Fruit fly (Drosophila melanogaster) whole organism, prepupa: ENCODE results near the gene Wdr24.
A peak's percentile ranks its signal among the peaks of the same experiment; 100 is the strongest.

Experiments
- Blimp-1 ChIP-seq: fragments of 200-800 bp; sonication (Bioruptor generic); optimal IDR thresholded peaks from 3 replicates; lab custom pipeline; 2017; ENCODE audit warnings: missing biosample characterization, missing genetic modification characterization, mild to moderate bottlenecking, moderate library complexity, missing genetic modification reagents
- CG10669 ChIP-seq: fragments of 200-800 bp; sonication (Bioruptor generic); optimal IDR thresholded peaks from 3 replicates; lab custom pipeline; 2018; ENCODE audit warnings: missing biosample characterization, mild to moderate bottlenecking, missing genetic modification characterization, moderate library complexity
- CG11294 ChIP-seq: fragments of 200-800 bp; sonication (Bioruptor generic); IDR thresholded peaks from 2 replicates; pipeline ENCODE4 v1.3.6; 2022; ENCODE audit warnings: missing biosample characterization, missing genetic modification characterization
- CG11762 ChIP-seq: fragments of 200-800 bp; sonication (Bioruptor generic); optimal IDR thresholded peaks from 3 replicates; lab custom pipeline; 2016; ENCODE audit warnings: missing biosample characterization, missing genetic modification characterization; ENCODE audit not compliant: insufficient read depth
- CG11902 ChIP-seq: fragments of 200-800 bp; sonication (Bioruptor generic); optimal IDR thresholded peaks from 3 replicates; lab custom pipeline; 2016; ENCODE audit warnings: missing biosample characterization, missing genetic modification characterization
- CG15336 ChIP-seq: fragments of 200-800 bp; sonication (Bioruptor generic); IDR thresholded peaks from 2 replicates; pipeline ENCODE4 v1.3.6; 2022; ENCODE audit warnings: missing biosample characterization, missing genetic modification characterization
- CG16779 ChIP-seq: fragments of 200-800 bp; sonication (Bioruptor generic); optimal IDR thresholded peaks from 3 replicates; lab custom pipeline; 2017; ENCODE audit warnings: missing biosample characterization, mild to moderate bottlenecking, missing genetic modification characterization
- CG31627 ChIP-seq: fragments of 200-800 bp; sonication (Bioruptor generic); optimal IDR thresholded peaks from 3 replicates; lab custom pipeline; 2016; ENCODE audit warnings: missing biosample characterization, missing genetic modification characterization
- CG32006 ChIP-seq: fragments of 200-800 bp; sonication (Bioruptor generic); optimal IDR thresholded peaks from 3 replicates; lab custom pipeline; 2017; ENCODE audit warnings: missing biosample characterization, mild to moderate bottlenecking, missing genetic modification characterization
- CG34406 ChIP-seq: fragments of 200-800 bp; sonication (Bioruptor generic); optimal IDR thresholded peaks from 3 replicates; lab custom pipeline; 2016; ENCODE audit warnings: missing biosample characterization, missing genetic modification characterization
- CG3919 ChIP-seq: fragments of 200-800 bp; sonication (Bioruptor generic); optimal IDR thresholded peaks from 3 replicates; lab custom pipeline; 2016; ENCODE audit warnings: missing biosample characterization, missing genetic modification characterization
- CG6163 ChIP-seq: fragments of 200-800 bp; sonication (Bioruptor generic); IDR thresholded peaks from 3 replicates; pipeline ENCODE4 v1.3.6; 2022; ENCODE audit warnings: missing biosample characterization, missing genetic modification characterization
- CG6276 ChIP-seq: fragments of 200-800 bp; sonication (Bioruptor generic); optimal IDR thresholded peaks from 2 replicates; lab custom pipeline; 2017; ENCODE audit warnings: missing biosample characterization, mild to moderate bottlenecking, missing genetic modification characterization
- CG6792 ChIP-seq: fragments of 200-800 bp; sonication (Bioruptor generic); optimal IDR thresholded peaks from 3 replicates; lab custom pipeline; 2016; ENCODE audit warnings: missing biosample characterization, missing genetic modification characterization
- CG6808 ChIP-seq: fragments of 200-800 bp; sonication (Bioruptor generic); optimal IDR thresholded peaks from 3 replicates; lab custom pipeline; 2017; ENCODE audit warnings: missing biosample characterization, missing genetic modification characterization, mild to moderate bottlenecking, moderate library complexity, missing genetic modification reagents
- CG6854 ChIP-seq: fragments of 200-800 bp; sonication (Bioruptor generic); optimal IDR thresholded peaks from 2 replicates; lab custom pipeline; 2017; ENCODE audit warnings: missing biosample characterization, mild to moderate bottlenecking, missing genetic modification characterization
- CG8119 ChIP-seq: fragments of 200-800 bp; sonication (Bioruptor generic); IDR thresholded peaks from 3 replicates; pipeline ENCODE4 v1.3.6; 2022; ENCODE audit warnings: missing biosample characterization, missing genetic modification characterization
- CG8319 ChIP-seq: fragments of 200-800 bp; sonication (Bioruptor generic); optimal IDR thresholded peaks from 3 replicates; lab custom pipeline; 2016; ENCODE audit warnings: missing biosample characterization, missing genetic modification characterization
- CG8632 ChIP-seq: fragments of 200-800 bp; sonication (Bioruptor generic); optimal IDR thresholded peaks from 3 replicates; lab custom pipeline; 2016; ENCODE audit warnings: missing biosample characterization, missing genetic modification characterization
- CG9139 ChIP-seq: fragments of 200-800 bp; sonication (Bioruptor generic); optimal IDR thresholded peaks from 3 replicates; lab custom pipeline; 2017; ENCODE audit warnings: missing biosample characterization, mild to moderate bottlenecking, missing genetic modification characterization
- Eip75B ChIP-seq: fragments of 200-800 bp; sonication (Bioruptor generic); optimal IDR thresholded peaks from 3 replicates; lab custom pipeline; 2016; ENCODE audit warnings: missing biosample characterization, missing genetic modification characterization
- Eip78C ChIP-seq: fragments of 200-800 bp; sonication (Bioruptor generic); peaks from one replicate; lab custom pipeline; 2016; ENCODE audit warnings: missing biosample characterization, missing genetic modification characterization
- Eip93F ChIP-seq: fragments of 200-800 bp; sonication (Bioruptor generic); optimal IDR thresholded peaks from 2 replicates; lab custom pipeline; 2016; ENCODE audit warnings: missing biosample characterization, mild to moderate bottlenecking, missing genetic modification characterization
- Ets96B ChIP-seq: fragments of 200-800 bp; optimal IDR thresholded peaks from 2 replicates; lab custom pipeline; 2019; ENCODE audit warnings: missing biosample characterization, mild to moderate bottlenecking, missing genetic modification characterization, moderate library complexity
- Hr4 ChIP-seq: fragments of 200-800 bp; sonication (Bioruptor generic); optimal IDR thresholded peaks from 3 replicates; lab custom pipeline; 2016; ENCODE audit warnings: missing biosample characterization, missing genetic modification characterization
- Lpt ChIP-seq: fragments of 200-800 bp; sonication (Bioruptor generic); optimal IDR thresholded peaks from 3 replicates; lab custom pipeline; 2016; ENCODE audit warnings: missing biosample characterization, missing genetic modification characterization
- Met ChIP-seq: fragments of 200-800 bp; sonication (Bioruptor generic); optimal IDR thresholded peaks from 3 replicates; lab custom pipeline; 2016; ENCODE audit warnings: missing biosample characterization, missing genetic modification characterization
- OdsH ChIP-seq: fragments of 200-800 bp; sonication (Bioruptor generic); optimal IDR thresholded peaks from 3 replicates; lab custom pipeline; 2016; ENCODE audit warnings: missing biosample characterization, missing genetic modification characterization
- Smox ChIP-seq: fragments of 200-800 bp; sonication (Bioruptor generic); optimal IDR thresholded peaks from 3 replicates; lab custom pipeline; 2016; ENCODE audit warnings: missing biosample characterization, missing genetic modification characterization
- Sox102F ChIP-seq: fragments of 200-800 bp; sonication (Bioruptor generic); optimal IDR thresholded peaks from 2 replicates; lab custom pipeline; 2016; ENCODE audit warnings: missing biosample characterization, mild to moderate bottlenecking, missing genetic modification characterization
- dsx ChIP-seq: fragments of 200-800 bp; optimal IDR thresholded peaks from 3 replicates; lab custom pipeline; 2019; ENCODE audit warnings: missing biosample characterization, mild to moderate bottlenecking, missing genetic modification characterization, moderate library complexity; ENCODE audit not compliant: poor library complexity, severe bottlenecking
- eg ChIP-seq: fragments of 200-800 bp; sonication (Bioruptor generic); IDR thresholded peaks from 3 replicates; pipeline ENCODE4 v1.3.6; 2022; ENCODE audit warnings: missing biosample characterization, missing genetic modification characterization
- esn ChIP-seq: fragments of 200-800 bp; sonication (Bioruptor generic); optimal IDR thresholded peaks from 2 replicates; lab custom pipeline; 2016; ENCODE audit warnings: missing biosample characterization, mild to moderate bottlenecking, missing genetic modification characterization, moderate library complexity
- fd85E ChIP-seq: fragments of 200-800 bp; sonication (Bioruptor generic); optimal IDR thresholded peaks from 3 replicates; lab custom pipeline; 2016; ENCODE audit warnings: missing biosample characterization, missing genetic modification characterization
- fkh ChIP-seq: fragments of 200-800 bp; sonication (Bioruptor generic); optimal IDR thresholded peaks from 3 replicates; lab custom pipeline; 2017; ENCODE audit warnings: missing biosample characterization, mild to moderate bottlenecking, missing genetic modification characterization, moderate library complexity
- net ChIP-seq: fragments of 200-800 bp; sonication (Bioruptor generic); optimal IDR thresholded peaks from 3 replicates; lab custom pipeline; 2016; ENCODE audit warnings: missing biosample characterization, missing genetic modification characterization
- salr ChIP-seq, 2 experiments: fragments of 200-800 bp; sonication (Bioruptor generic); optimal IDR thresholded peaks; 3 replicates each; lab custom pipeline; 2016 to 2018; ENCODE audit warnings: missing biosample characterization in 2 of 2, missing genetic modification characterization in 2 of 2, mild to moderate bottlenecking in 1 of 2
- spab ChIP-seq: fragments of 200-800 bp; sonication (Bioruptor generic); optimal IDR thresholded peaks from 2 replicates; lab custom pipeline; 2017; ENCODE audit warnings: missing biosample characterization, mild to moderate bottlenecking, missing genetic modification characterization, missing genetic modification reagents
- ss ChIP-seq, 2 experiments: fragments of 200-800 bp; sonication (Bioruptor generic); optimal IDR thresholded peaks; 2 replicates in 1 of 2; 3 replicates in 1 of 2; lab custom pipeline; 2017 to 2018; ENCODE audit warnings: mild to moderate bottlenecking in 2 of 2, missing biosample characterization in 2 of 2, missing genetic modification characterization in 2 of 2, moderate library complexity in 1 of 2
- svp ChIP-seq: fragments of 200-800 bp; sonication (Bioruptor generic); peaks from one replicate; lab custom pipeline; 2016; ENCODE audit warnings: missing biosample characterization, missing genetic modification characterization
- topi ChIP-seq: fragments of 200-800 bp; sonication (Bioruptor generic); optimal IDR thresholded peaks from 3 replicates; lab custom pipeline; 2016; ENCODE audit warnings: missing biosample characterization, missing genetic modification characterization
- vri ChIP-seq: fragments of 200-800 bp; sonication (Bioruptor generic); optimal IDR thresholded peaks from 3 replicates; lab custom pipeline; 2016; ENCODE audit warnings: missing biosample characterization, mild to moderate bottlenecking, missing genetic modification characterization

The Wdr24 gene

DNA sequence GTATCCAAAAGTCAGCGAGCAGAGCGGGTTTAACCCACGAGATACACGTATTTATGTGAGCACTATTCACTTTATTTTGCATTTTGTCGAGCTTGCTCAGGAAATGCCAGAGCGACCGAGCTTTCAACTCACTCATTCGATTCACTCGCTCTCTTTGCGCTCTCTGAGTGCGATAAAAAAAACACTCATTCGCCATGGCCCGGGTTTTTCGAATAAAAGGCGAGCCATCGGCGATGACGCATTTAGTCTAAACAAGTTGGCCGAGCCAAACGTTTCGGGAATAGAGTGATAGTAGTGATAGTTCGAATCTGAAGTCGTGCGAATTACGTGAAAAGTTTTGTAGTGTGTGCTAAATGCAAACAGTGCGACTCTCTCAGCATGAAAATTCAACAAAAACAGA is 37.5 kb upstream of the Wdr24 start:
- TF ChIP-seq CG11294 (GFP tag; lab: Robert Waterston, UW) (no peak), CG8119 (peak; percentile 46; the same call in 1 of the 3 replicates), Eip78C (GFP tag; lab: Kevin White, UChicago) (peak; percentile 83), spab (GFP tag; lab: Kevin White, UChicago) (no peak), Smox (GFP tag; lab: Kevin White, UChicago) (no peak), fkh (peak; percentile 82), CG10669 (peak; percentile 14), eg (GFP tag; lab: Robert Waterston, UW) (peak; percentile 44; the same call in 1 of the 3 replicates), CG3919 (GFP tag; lab: Kevin White, UChicago) (peak; percentile 25), topi (GFP tag; lab: Kevin White, UChicago) (peak; percentile 26), Lpt (GFP tag; lab: Kevin White, UChicago) (peak; percentile 25), CG8319 (GFP tag; lab: Kevin White, UChicago) (no peak), CG6276 (GFP tag; lab: Kevin White, UChicago) (peak; percentile 12), CG34406 (GFP tag; lab: Kevin White, UChicago) (no peak), net (GFP tag; lab: Kevin White, UChicago) (peak; percentile 48), Met (GFP tag; lab: Kevin White, UChicago) (peak; percentile 0), CG9139 (GFP tag; lab: Kevin White, UChicago) (peak; percentile 63), Eip93F (peak; percentile 60), CG6808 (GFP tag; lab: Kevin White, UChicago) (peak; percentile 45), OdsH (GFP tag; lab: Kevin White, UChicago) (no peak), CG31627 (GFP tag; lab: Kevin White, UChicago) (no peak), fd85E (GFP tag; lab: Kevin White, UChicago) (no peak), CG6163 (GFP tag; lab: Robert Waterston, UW) (peak; percentile 65; the same call in 2 of the 3 replicates), Sox102F (GFP tag; lab: Kevin White, UChicago) (peak; percentile 6), svp (GFP tag; lab: Kevin White, UChicago) (peak; percentile 69), vri (peak; percentile 47), ss (GFP tag; optimal IDR thresholded peaks at IDR 0.05; lab: Kevin White, UChicago) (peak; percentile 51 to 68), CG6792 (GFP tag; lab: Kevin White, UChicago) (no peak), Eip75B (GFP tag; lab: Kevin White, UChicago) (peak; percentile 28), dsx (GFP tag; lab: Kevin White, UChicago) (peak; percentile 54), Blimp-1 (no peak), Ets96B (tag; lab: Kevin White, UChicago) (peak; percentile 2), CG11762 (no peak), CG11902 (GFP tag; lab: Kevin White, UChicago) (no peak), CG15336 (peak; percentile 47; the same call in 1 of the 2 replicates), salr (GFP tag; optimal IDR thresholded peaks at IDR 0.05; lab: Kevin White, UChicago) (no peak), CG16779 (tag; lab: Kevin White, UChicago) (peak; percentile 45), esn (GFP tag; lab: Kevin White, UChicago) (peak; percentile 34), CG8632 (no peak), CG6854 (peak; percentile 79)

DNA sequence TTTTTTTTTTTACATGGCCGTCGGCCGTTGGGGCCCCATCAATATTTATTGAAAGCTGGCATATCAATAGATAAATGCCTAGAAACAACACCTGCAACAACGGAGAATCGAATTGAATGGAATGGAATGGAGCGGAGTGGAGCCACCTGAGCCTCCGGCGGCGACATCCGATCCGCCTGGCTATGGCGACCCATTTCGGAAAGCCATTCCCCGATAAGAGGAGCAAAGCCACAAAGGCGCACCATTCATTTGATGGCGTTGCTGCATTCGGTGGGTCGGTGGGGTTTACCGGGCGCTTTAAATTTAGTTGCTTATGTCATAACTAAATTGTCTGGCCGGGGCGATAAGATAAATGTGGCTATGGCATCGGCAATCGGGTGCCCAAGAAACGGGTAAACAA is 37.0 kb upstream of the Wdr24 start:
- TF ChIP-seq Hr4 (GFP tag; lab: Kevin White, UChicago), result no peak
- peak; percentile 88 for TF ChIP-seq vri
- peak; percentile 0 for TF ChIP-seq CG32006 (GFP tag; lab: Kevin White, UChicago)
- TF ChIP-seq, all 60 proteins: peak for 2
